Worm (Caenorhabditis elegans) whole organism, late embryonic: ENCODE data around the gene pxd-1.

Experiments used
- K02D7.2 ChIP-seq: sonication (generic microtip); optimal IDR thresholded peaks from 2 replicates; lab custom pipeline; 2017; ENCODE audit warnings: mild to moderate bottlenecking, missing genetic modification characterization, missing compliant biosample characterization
- K09A11.1 ChIP-seq: sonication (generic microtip); optimal IDR thresholded peaks from 2 replicates; lab custom pipeline; 2017; ENCODE audit warnings: antibody characterized with exemption, mild to moderate bottlenecking, missing genetic modification characterization, missing compliant biosample characterization; ENCODE audit not compliant: insufficient read depth
- T23F11.4 ChIP-seq: fragments of 200-800 bp; sonication (Bioruptor generic); optimal IDR thresholded peaks from 2 replicates; lab custom pipeline; 2018; ENCODE audit warnings: mild to moderate bottlenecking, missing genetic modification characterization, missing compliant biosample characterization
- Y22D7AL.16 ChIP-seq: sonication (generic microtip); optimal IDR thresholded peaks from 2 replicates; lab custom pipeline; 2016; ENCODE audit warnings: missing genetic modification characterization, missing compliant biosample characterization
- ahr-1 ChIP-seq: sonication (generic microtip); optimal IDR thresholded peaks from 2 replicates; lab custom pipeline; 2016; ENCODE audit warnings: missing genetic modification characterization, missing compliant biosample characterization
- ama-1 ChIP-seq: fragments of 150-350 bp; optimal IDR thresholded peaks from 2 replicates; lab custom pipeline; 2014
- ceh-14 ChIP-seq: sonication (generic microtip); optimal IDR thresholded peaks from 2 replicates; lab custom pipeline; 2016; ENCODE audit warnings: missing genotype, missing genetic modification characterization, missing compliant biosample characterization
- ceh-18 ChIP-seq: sonication (generic microtip); optimal IDR thresholded peaks from 2 replicates; lab custom pipeline; 2016; ENCODE audit warnings: missing genetic modification characterization, missing compliant biosample characterization
- ceh-2 ChIP-seq: sonication (generic microtip); optimal IDR thresholded peaks from 2 replicates; lab custom pipeline; 2016; ENCODE audit warnings: missing genotype, missing genetic modification characterization, missing compliant biosample characterization
- ceh-22 ChIP-seq: sonication (generic microtip); optimal IDR thresholded peaks from 2 replicates; lab custom pipeline; 2017; ENCODE audit warnings: missing biosample characterization, missing genetic modification characterization
- ceh-24 ChIP-seq: sonication (generic microtip); optimal IDR thresholded peaks from 2 replicates; lab custom pipeline; 2016; ENCODE audit warnings: mild to moderate bottlenecking, missing genetic modification characterization, missing compliant biosample characterization
- ceh-31 ChIP-seq: sonication (generic microtip); optimal IDR thresholded peaks from 2 replicates; lab custom pipeline; 2016; ENCODE audit warnings: missing genetic modification characterization, missing compliant biosample characterization
- ceh-34 ChIP-seq: sonication (generic microtip); optimal IDR thresholded peaks from 2 replicates; lab custom pipeline; 2016; ENCODE audit warnings: mild to moderate bottlenecking, missing genetic modification characterization, missing compliant biosample characterization
- ceh-45 ChIP-seq: fragments of 200-800 bp; sonication (Bioruptor generic); IDR thresholded peaks from 2 replicates; pipeline ENCODE4 v1.3.6; 2022; ENCODE audit warnings: missing genetic modification reagents, missing genetic modification characterization, missing compliant biosample characterization
- ceh-48 ChIP-seq: sonication (generic microtip); optimal IDR thresholded peaks from 2 replicates; lab custom pipeline; 2016; ENCODE audit warnings: missing genetic modification characterization, inconsistent platforms, missing compliant biosample characterization
- ceh-6 ChIP-seq: fragments of 200-800 bp; sonication (Bioruptor generic); optimal IDR thresholded peaks from 2 replicates; lab custom pipeline; 2018; ENCODE audit warnings: mild to moderate bottlenecking, missing genetic modification characterization, missing compliant biosample characterization
- che-1 ChIP-seq: sonication (generic microtip); optimal IDR thresholded peaks from 2 replicates; lab custom pipeline; 2016; ENCODE audit warnings: mild to moderate bottlenecking, missing genetic modification characterization, missing compliant biosample characterization
- dmd-4 ChIP-seq: sonication (generic microtip); optimal IDR thresholded peaks from 2 replicates; lab custom pipeline; 2016; ENCODE audit warnings: borderline replicate concordance, missing genetic modification characterization, missing compliant biosample characterization
- elt-4 ChIP-seq: sonication (generic microtip); optimal IDR thresholded peaks from 2 replicates; lab custom pipeline; 2016; ENCODE audit warnings: missing genetic modification characterization, missing compliant biosample characterization
- ets-4 ChIP-seq: sonication (generic microtip); optimal IDR thresholded peaks from 2 replicates; lab custom pipeline; 2016; ENCODE audit warnings: missing genetic modification characterization, missing compliant biosample characterization
- fax-1 ChIP-seq: sonication (generic microtip); optimal IDR thresholded peaks from 2 replicates; lab custom pipeline; 2016; ENCODE audit warnings: missing genotype, missing genetic modification characterization, missing compliant biosample characterization
- fkh-6 ChIP-seq: sonication (generic microtip); optimal IDR thresholded peaks from 2 replicates; lab custom pipeline; 2016; ENCODE audit warnings: missing genetic modification characterization, missing compliant biosample characterization
- hlh-13 ChIP-seq: fragments of 200-800 bp; sonication (Bioruptor generic); optimal IDR thresholded peaks from 2 replicates; lab custom pipeline; 2018; ENCODE audit warnings: mild to moderate bottlenecking, missing genetic modification characterization, missing compliant biosample characterization
- hlh-15 ChIP-seq: sonication (generic microtip); optimal IDR thresholded peaks from 2 replicates; lab custom pipeline; 2016; ENCODE audit warnings: missing genetic modification characterization, missing compliant biosample characterization
- hlh-30 ChIP-seq: sonication (generic microtip); optimal IDR thresholded peaks from 2 replicates; lab custom pipeline; 2017; ENCODE audit warnings: antibody characterized with exemption, missing genetic modification characterization, missing compliant biosample characterization; ENCODE audit not compliant: insufficient read depth
- hlh-6 ChIP-seq: sonication (generic microtip); optimal IDR thresholded peaks from 2 replicates; lab custom pipeline; 2016; ENCODE audit warnings: missing genotype, missing genetic modification characterization, missing compliant biosample characterization
- lim-6 ChIP-seq: sonication (generic microtip); optimal IDR thresholded peaks from 2 replicates; lab custom pipeline; 2016; ENCODE audit warnings: missing genetic modification characterization, missing compliant biosample characterization
- lin-11 ChIP-seq: fragments of 200-800 bp; sonication (Bioruptor generic); optimal IDR thresholded peaks from 2 replicates; lab custom pipeline; 2018; ENCODE audit warnings: mild to moderate bottlenecking, missing genetic modification characterization, missing compliant biosample characterization
- mec-3 ChIP-seq: sonication (generic microtip); optimal IDR thresholded peaks from 2 replicates; lab custom pipeline; 2016; ENCODE audit warnings: borderline replicate concordance, missing genetic modification characterization, missing compliant biosample characterization
- nfya-1 ChIP-seq: sonication (generic microtip); optimal IDR thresholded peaks from 2 replicates; lab custom pipeline; 2017; ENCODE audit warnings: missing genetic modification characterization, mild to moderate bottlenecking, missing compliant biosample characterization, antibody characterized with exemption, moderate library complexity
- nhr-232 ChIP-seq: sonication (generic microtip); optimal IDR thresholded peaks from 2 replicates; lab custom pipeline; 2016; ENCODE audit warnings: missing genetic modification characterization, missing compliant biosample characterization
- npax-4 ChIP-seq: sonication (generic microtip); optimal IDR thresholded peaks from 2 replicates; lab custom pipeline; 2016; ENCODE audit warnings: missing genetic modification characterization, missing compliant biosample characterization
- odd-2 ChIP-seq: sonication (generic microtip); optimal IDR thresholded peaks from 2 replicates; lab custom pipeline; 2017; ENCODE audit warnings: antibody characterized with exemption, mild to moderate bottlenecking, missing genetic modification characterization, missing compliant biosample characterization
- pha-2 ChIP-seq: sonication (generic microtip); optimal IDR thresholded peaks from 2 replicates; lab custom pipeline; 2017; ENCODE audit warnings: mild to moderate bottlenecking, missing genetic modification characterization, missing compliant biosample characterization
- pqm-1 ChIP-seq: sonication (generic microtip); optimal IDR thresholded peaks from 2 replicates; lab custom pipeline; 2016; ENCODE audit warnings: missing genetic modification characterization, missing compliant biosample characterization
- pros-1 ChIP-seq: fragments of 150-350 bp; optimal IDR thresholded peaks from 2 replicates; lab custom pipeline; 2014; ENCODE audit warnings: missing biosample characterization, missing genetic modification reagents, missing genetic modification characterization
- ref-2 ChIP-seq: sonication (generic microtip); optimal IDR thresholded peaks from 2 replicates; lab custom pipeline; 2016; ENCODE audit warnings: missing genetic modification characterization, missing compliant biosample characterization
- sdc-2 ChIP-seq: sonication (generic microtip); optimal IDR thresholded peaks from 2 replicates; lab custom pipeline; 2016; ENCODE audit warnings: missing genotype, missing genetic modification characterization, missing compliant biosample characterization
- sox-2 ChIP-seq: fragments of 200-800 bp; sonication (Bioruptor generic); IDR thresholded peaks from 2 replicates; pipeline ENCODE4 v1.3.6; 2022; ENCODE audit warnings: missing genetic modification reagents, missing genetic modification characterization, missing compliant biosample characterization
- syd-9 ChIP-seq: sonication (generic microtip); optimal IDR thresholded peaks from 2 replicates; lab custom pipeline; 2016; ENCODE audit warnings: mild to moderate bottlenecking, missing genetic modification characterization, moderate library complexity, missing compliant biosample characterization
- tbx-2 ChIP-seq: sonication (generic microtip); optimal IDR thresholded peaks from 2 replicates; lab custom pipeline; 2016; ENCODE audit warnings: missing genetic modification characterization, missing compliant biosample characterization
- tbx-7 ChIP-seq: sonication (generic microtip); optimal IDR thresholded peaks from 2 replicates; lab custom pipeline; 2016; ENCODE audit warnings: missing genotype, missing genetic modification characterization, missing compliant biosample characterization
- ttx-3 ChIP-seq: sonication (generic microtip); optimal IDR thresholded peaks from 2 replicates; lab custom pipeline; 2016; ENCODE audit warnings: missing genetic modification reagents, missing genetic modification characterization, missing compliant biosample characterization
- unc-3 ChIP-seq, 2 experiments: fragments of 200-800 bp in 1 of 2; sonication (Bioruptor generic) in 1 of 2; sonication (generic microtip) in 1 of 2; conservative IDR thresholded peaks in 1 of 2; optimal IDR thresholded peaks in 1 of 2; 2 replicates each; pipeline versions ENCODE4 v1.3.6 to Lab custom; 2016 to 2022; ENCODE audit warnings: missing compliant biosample characterization in 2 of 2, missing genetic modification characterization in 2 of 2, missing genetic modification reagents in 1 of 2
- unc-42 ChIP-seq: sonication (generic microtip); optimal IDR thresholded peaks from 2 replicates; lab custom pipeline; 2016; ENCODE audit warnings: missing genotype, missing genetic modification characterization, missing compliant biosample characterization
- unc-55 ChIP-seq: sonication (generic microtip); optimal IDR thresholded peaks from 2 replicates; lab custom pipeline; 2017; ENCODE audit warnings: missing biosample characterization, missing genetic modification reagents, missing genetic modification characterization
- unc-86 ChIP-seq: sonication (generic microtip); optimal IDR thresholded peaks from 2 replicates; lab custom pipeline; 2016; ENCODE audit warnings: missing genetic modification characterization, missing compliant biosample characterization
- zip-5 ChIP-seq: sonication (generic microtip); optimal IDR thresholded peaks from 2 replicates; lab custom pipeline; 2016; ENCODE audit warnings: missing genetic modification characterization, missing compliant biosample characterization

The pxd-1 gene

ce11 chrIII:4034984-4035383, 29.0 kb downstream of the pxd-1 start:
- no peak for TF ChIP-seq unc-3 (GFP tag; conservative IDR thresholded peaks at IDR 0.05; lab: Robert Waterston, UW)
- no peak for TF ChIP-seq unc-3 (tag; optimal IDR thresholded peaks at IDR 0.05; lab: Kevin White, UChicago)
- TF ChIP-seq unc-42 (tag; lab: Kevin White, UChicago): peak; percentile 70
- TF ChIP-seq unc-55 (GFP tag; lab: Kevin White, UChicago): peak; percentile 37

ce11 chrIII:4036740-4037139, 30.8 kb downstream of the pxd-1 start, which contains the start of gene hum-5:
Gene hum-5 (minus strand): TSS chrIII:4036840.
- TF ChIP-seq Y22D7AL.16 (no peak), tbx-7 (no peak), ceh-22 (no peak), T23F11.4 (GFP tag; lab: Kevin White, UChicago) (no peak), K09A11.1 (tag; lab: Kevin White, UChicago) (no peak), lim-6 (tag; lab: Kevin White, UChicago) (no peak), pha-2 (tag; lab: Kevin White, UChicago) (no peak), ceh-24 (tag; lab: Kevin White, UChicago) (no peak), fax-1 (no peak), hlh-15 (tag; lab: Kevin White, UChicago) (no peak), ceh-2 (tag; lab: Kevin White, UChicago) (no peak)

- TF ChIP-seq ahr-1 (tag; lab: Kevin White, UChicago) (no peak), T23F11.4 (GFP tag; lab: Kevin White, UChicago) (no peak), sdc-2 (tag; lab: Kevin White, UChicago) (no peak), Y22D7AL.16 (no peak), ceh-22 (no peak), mec-3 (no peak), pros-1 (tag; lab: Kevin White, UChicago) (peak; percentile 31), lin-11 (tag; lab: Kevin White, UChicago) (no peak), tbx-2 (peak; percentile 51), odd-2 (tag; lab: Kevin White, UChicago) (no peak), ttx-3 (tag; lab: Kevin White, UChicago) (no peak), hlh-6 (tag; lab: Kevin White, UChicago) (no peak), hlh-13 (GFP tag; lab: Kevin White, UChicago) (no peak), sox-2 (GFP tag; lab: Robert Waterston, UW) (no peak), nhr-232 (tag; lab: Kevin White, UChicago) (no peak), ets-4 (tag; lab: Kevin White, UChicago) (peak; percentile 3), hlh-30 (tag; lab: Kevin White, UChicago) (no peak), unc-86 (tag; lab: Kevin White, UChicago) (no peak), unc-55 (GFP tag; lab: Kevin White, UChicago) (no peak), pqm-1 (tag; lab: Kevin White, UChicago) (no peak), ceh-6 (GFP tag; lab: Kevin White, UChicago) (no peak), nfya-1 (no peak), npax-4 (tag; lab: Kevin White, UChicago) (no peak), unc-3 (GFP tag; conservative IDR thresholded peaks at IDR 0.05; lab: Robert Waterston, UW) (no peak), unc-3 (tag; optimal IDR thresholded peaks at IDR 0.05; lab: Kevin White, UChicago) (no peak), ceh-18 (tag; lab: Kevin White, UChicago) (no peak), ceh-45 (GFP tag; lab: Robert Waterston, UW) (no peak), che-1 (no peak), ceh-48 (tag; lab: Kevin White, UChicago) (no peak), lim-6 (tag; lab: Kevin White, UChicago) (no peak), unc-42 (tag; lab: Kevin White, UChicago) (peak; percentile 32), zip-5 (tag; lab: Kevin White, UChicago) (no peak), K09A11.1 (tag; lab: Kevin White, UChicago) (no peak), ref-2 (tag; lab: Kevin White, UChicago) (peak; percentile 33), ceh-14 (tag; lab: Kevin White, UChicago) (peak; percentile 42), fax-1 (no peak), ceh-34 (tag; lab: Kevin White, UChicago) (peak; percentile 91), dmd-4 (tag; lab: Kevin White, UChicago) (no peak), elt-4 (tag; lab: Kevin White, UChicago) (no peak), K02D7.2 (tag; lab: Kevin White, UChicago) (no peak), ama-1 (lab: Kevin White, UChicago) (no peak), fkh-6 (no peak), ceh-31 (tag; lab: Kevin White, UChicago) (peak; percentile 44), syd-9 (tag; lab: Kevin White, UChicago) (peak; percentile 28)
Observed at ce11 chrIII:4037332-4037731, 31.4 kb downstream of the pxd-1 start.
